In the genomic region with DNA sequence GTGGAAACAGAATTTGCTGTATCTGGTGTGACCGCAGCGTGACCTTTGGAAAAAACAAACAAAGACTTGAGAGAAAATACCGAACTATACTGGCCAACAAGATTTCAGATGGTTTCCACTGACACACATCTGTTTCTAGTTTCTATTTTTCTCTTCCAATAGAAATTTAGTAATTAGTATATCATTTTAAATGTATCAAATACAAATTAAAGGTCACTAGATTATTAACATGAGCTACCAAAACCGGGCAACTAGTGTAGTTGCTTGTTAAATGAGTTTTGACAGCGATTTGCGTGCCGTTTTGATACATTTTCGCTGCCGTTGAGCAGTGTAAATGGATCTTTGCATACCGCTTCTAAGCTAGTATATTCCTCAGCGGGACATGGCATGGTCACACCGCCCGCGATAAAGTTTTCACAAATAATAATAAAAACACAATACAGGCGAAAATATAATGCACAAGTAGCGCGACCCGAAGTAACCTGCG, we compare ENCODE assay signal across 1 fruit fly cellular context.
TF ChIP-seq lines count a peak whose summit lies in the region.

A gene (minus strand): TSS at position 51 of the 487 bp plus-strand sequence.
A gene (plus strand): TSS at position 406 of the 487 bp plus-strand sequence.

TF ChIP-seq in whole organism, embryonic, 481 proteins besides CTCF, POLR2A, EP300 and RAD21 (continued from another document):
- TF ChIP-seq klu (GFP tag; IDR thresholded peaks at IDR 0.05; lab: Robert Waterston, UW) (peak; percentile 62; the same call in 1 of the 2 replicates), Sox100B (GFP tag; optimal IDR thresholded peaks at IDR 0.05; lab: Kevin White, UChicago) (no peak), CG3847 (GFP tag; IDR thresholded peaks at IDR 0.05; lab: Robert Waterston, UW) (peak; percentile 81), sim (GFP tag; IDR thresholded peaks at IDR 0.05; lab: Robert Waterston, UW) (no peak), Oaz (GFP tag; IDR thresholded peaks at IDR 0.05; lab: Robert Waterston, UW) (0 out of 2 replicates have a peak, but pooled peaks have one; percentile 34), ems (GFP tag; optimal IDR thresholded peaks at IDR 0.05; lab: Kevin White, UChicago) (peak; percentile 34), nom (GFP tag; optimal IDR thresholded peaks at IDR 0.05; lab: Kevin White, UChicago) (no peak), CG12391 (tag; optimal IDR thresholded peaks at IDR 0.05; lab: Kevin White, UChicago) (peak; percentile 81), CG7745 (tag; optimal IDR thresholded peaks at IDR 0.05; lab: Kevin White, UChicago) (no peak), fd96Cb (tag; optimal IDR thresholded peaks at IDR 0.05; lab: Kevin White, UChicago) (peak; percentile 70), CG18011 (GFP tag; optimal IDR thresholded peaks at IDR 0.05; lab: Kevin White, UChicago) (no peak), CrebB (tag; optimal IDR thresholded peaks at IDR 0.05; lab: Kevin White, UChicago) (no peak), CG8388 (GFP tag; optimal IDR thresholded peaks at IDR 0.05; lab: Kevin White, UChicago) (peak; percentile 56), bcd (GFP tag; optimal IDR thresholded peaks at IDR 0.05; lab: Kevin White, UChicago) (peak; percentile 80), esg (GFP tag; conservative IDR thresholded peaks at IDR 0.05; lab: Robert Waterston, UW) (peak; percentile 75), psq (GFP tag; optimal IDR thresholded peaks at IDR 0.05; lab: Kevin White, UChicago) (peak; percentile 25), lbe (GFP tag; optimal IDR thresholded peaks at IDR 0.05; lab: Kevin White, UChicago) (peak; percentile 7), CG1792 (GFP tag; optimal IDR thresholded peaks at IDR 0.05; lab: Kevin White, UChicago) (no peak), ftz-f1 (GFP tag; optimal IDR thresholded peaks at IDR 0.05; lab: Kevin White, UChicago) (peak; percentile 67), CG32772 (GFP tag; IDR thresholded peaks at IDR 0.05; lab: Robert Waterston, UW) (peak; percentile 73), nerfin-1 (tag; optimal IDR thresholded peaks at IDR 0.05; lab: Kevin White, UChicago) (peak; percentile 54), Drgx (GFP tag; IDR thresholded peaks at IDR 0.05; lab: Robert Waterston, UW) (peak; percentile 47; the same call in 1 of the 2 replicates), CG11723 (GFP tag; optimal IDR thresholded peaks at IDR 0.05; lab: Kevin White, UChicago) (no peak), fd64A (GFP tag; optimal IDR thresholded peaks at IDR 0.05; lab: Kevin White, UChicago) (no peak), CG7271 (tag; optimal IDR thresholded peaks at IDR 0.05; lab: Kevin White, UChicago) (no peak), lmd (GFP tag; IDR thresholded peaks at IDR 0.05; lab: Robert Waterston, UW) (peak; percentile 86), pho (GFP tag; optimal IDR thresholded peaks at IDR 0.05; lab: Kevin White, UChicago) (peak; percentile 62), CG34422 (GFP tag; IDR thresholded peaks at IDR 0.05; lab: Robert Waterston, UW) (peak; percentile 61; the same call in 2 of the 3 replicates), CG6689 (GFP tag; IDR thresholded peaks at IDR 0.05; lab: Robert Waterston, UW) (peak; percentile 78), CG7786 (GFP tag; optimal IDR thresholded peaks at IDR 0.05; lab: Kevin White, UChicago) (peak; percentile 56), CG4282 (GFP tag; optimal IDR thresholded peaks at IDR 0.05; lab: Kevin White, UChicago) (no peak), Myb (GFP tag; optimal IDR thresholded peaks at IDR 0.05; lab: Kevin White, UChicago) (peak; percentile 18), CG3838 (GFP tag; optimal IDR thresholded peaks at IDR 0.05; lab: Kevin White, UChicago) (no peak), p53 (GFP tag; optimal IDR thresholded peaks at IDR 0.05; lab: Kevin White, UChicago) (no peak), ac (GFP tag; optimal IDR thresholded peaks at IDR 0.05; lab: Kevin White, UChicago) (no peak), inv (GFP tag; IDR thresholded peaks at IDR 0.05; lab: Robert Waterston, UW; ENCODE audit: partially characterized antibody) (no peak), CG8089 (GFP tag; optimal IDR thresholded peaks at IDR 0.05; lab: Kevin White, UChicago) (no peak), Ravus (GFP tag; IDR thresholded peaks at IDR 0.05; lab: Robert Waterston, UW) (no peak), CG15073 (GFP tag; optimal IDR thresholded peaks at IDR 0.05; lab: Kevin White, UChicago) (no peak), Aef1 (GFP tag; IDR thresholded peaks at IDR 0.05; lab: Robert Waterston, UW) (peak; percentile 72; the same call in 2 of the 3 replicates), CG12071 (GFP tag; optimal IDR thresholded peaks at IDR 0.05; lab: Kevin White, UChicago) (no peak), pb (GFP tag; optimal IDR thresholded peaks at IDR 0.05; lab: Kevin White, UChicago) (no peak), Fer2 (tag; optimal IDR thresholded peaks at IDR 0.05; lab: Kevin White, UChicago) (peak; percentile 64), CG32767 (GFP tag; IDR thresholded peaks at IDR 0.05; lab: Robert Waterston, UW) (peak; percentile 27; the same call in 1 of the 2 replicates), bab2 (GFP tag; optimal IDR thresholded peaks at IDR 0.05; lab: Kevin White, UChicago) (peak; percentile 35), CG9817 (tag; optimal IDR thresholded peaks at IDR 0.05; lab: Kevin White, UChicago) (peak; percentile 88), Mes4 (GFP tag; optimal IDR thresholded peaks at IDR 0.05; lab: Kevin White, UChicago) (no peak), Fer3 (tag; optimal IDR thresholded peaks at IDR 0.05; lab: Kevin White, UChicago) (peak; percentile 66), CG15601 (tag; optimal IDR thresholded peaks at IDR 0.05; lab: Kevin White, UChicago) (peak; percentile 90), CG16863 (GFP tag; optimal IDR thresholded peaks at IDR 0.05; lab: Kevin White, UChicago) (no peak), CG4404 (GFP tag; IDR thresholded peaks at IDR 0.05; lab: Robert Waterston, UW) (peak; percentile 68), CG17385 (GFP tag; optimal IDR thresholded peaks at IDR 0.05; lab: Kevin White, UChicago) (peak; percentile 48), prd (optimal IDR thresholded peaks at IDR 0.05; lab: Kevin White, UChicago) (no peak), prd (GFP tag; IDR thresholded peaks at IDR 0.05; lab: Robert Waterston, UW) (peak; percentile 81), Trl (optimal IDR thresholded peaks at IDR 0.05; lab: Kevin White, UChicago) (no peak), Trl (GFP tag; optimal IDR thresholded peaks at IDR 0.05; lab: Kevin White, UChicago) (no peak), slou (GFP tag; optimal IDR thresholded peaks at IDR 0.05; lab: Kevin White, UChicago) (peak; percentile 25), CG6654 (GFP tag; optimal IDR thresholded peaks at IDR 0.05; lab: Kevin White, UChicago) (no peak), CG2712 (tag; optimal IDR thresholded peaks at IDR 0.05; lab: Kevin White, UChicago) (peak; percentile 77), CG12659 (GFP tag; optimal IDR thresholded peaks at IDR 0.05; lab: Kevin White, UChicago) (peak; percentile 88), HmgZ (tag; optimal IDR thresholded peaks at IDR 0.05; lab: Kevin White, UChicago) (peak; percentile 69), br (optimal IDR thresholded peaks at IDR 0.05; lab: Kevin White, UChicago) (no peak), HHEX (GFP tag; optimal IDR thresholded peaks at IDR 0.05; lab: Kevin White, UChicago) (peak; percentile 64), CG10543 (GFP tag; optimal IDR thresholded peaks at IDR 0.05; lab: Kevin White, UChicago) (peak; percentile 68), exex (tag; optimal IDR thresholded peaks at IDR 0.05; lab: Kevin White, UChicago) (no peak), Meics (GFP tag; optimal IDR thresholded peaks at IDR 0.05; lab: Kevin White, UChicago) (peak; percentile 67), chn (GFP tag; optimal IDR thresholded peaks at IDR 0.05; lab: Kevin White, UChicago) (peak; percentile 69), Vsx1 (GFP tag; optimal IDR thresholded peaks at IDR 0.05; lab: Kevin White, UChicago) (no peak), Ada2b (GFP tag; IDR thresholded peaks at IDR 0.05; lab: Robert Waterston, UW) (peak; percentile 59), corto (GFP tag; optimal IDR thresholded peaks at IDR 0.05; lab: Kevin White, UChicago) (no peak), croc (GFP tag; conservative IDR thresholded peaks at IDR 0.05; lab: Robert Waterston, UW) (peak; percentile 70; the same call in 2 of the 3 replicates), CG10366 (GFP tag; IDR thresholded peaks at IDR 0.05; lab: Robert Waterston, UW) (peak; percentile 62; the same call in 1 of the 2 replicates), Neu2 (GFP tag; optimal IDR thresholded peaks at IDR 0.05; lab: Kevin White, UChicago; ENCODE audit: borderline replicate concordance) (no peak), Dbx (GFP tag; IDR thresholded peaks at IDR 0.05; lab: Robert Waterston, UW) (0 out of 3 replicates have a peak, but pooled peaks have one; percentile 49), Ets97D (GFP tag; optimal IDR thresholded peaks at IDR 0.05; lab: Kevin White, UChicago) (peak; percentile 44), H15 (GFP tag; IDR thresholded peaks at IDR 0.05; lab: Robert Waterston, UW) (0 out of 3 replicates have a peak, but pooled peaks have one; percentile 31), row (GFP tag; IDR thresholded peaks at IDR 0.05; lab: Robert Waterston, UW) (peak; percentile 93)
